Fruit fly (Drosophila melanogaster): Measurements from ENCODE around the gene RhoGEF3.

The RhoGEF3 gene

dm6 chr3L:263500-264377 lies 13.5 kb upstream of the RhoGEF3 start (continued):
- TF ChIP-seq amos (GFP tag; IDR thresholded peaks at IDR 0.05; ENCODE audit: partially characterized antibody) (peak; percentile 5; the same call in 1 of the 2 replicates), CG31365 (tag; optimal IDR thresholded peaks at IDR 0.05) (no peak), CoRest (tag; optimal IDR thresholded peaks at IDR 0.05) (no peak), CG6791 (GFP tag; IDR thresholded peaks at IDR 0.05; ENCODE audit: partially characterized antibody) (no peak), CG17359 (tag; optimal IDR thresholded peaks at IDR 0.05) (no peak), Myb (GFP tag; optimal IDR thresholded peaks at IDR 0.05) (no peak), NC2α (GFP tag; optimal IDR thresholded peaks at IDR 0.05) (no peak), CG18262 (tag; optimal IDR thresholded peaks at IDR 0.05) (no peak), CG14667 (GFP tag; IDR thresholded peaks at IDR 0.05) (no peak), CG14050 (GFP tag; IDR thresholded peaks at IDR 0.05) (no peak), CG11093 (GFP tag; IDR thresholded peaks at IDR 0.05) (no peak), CG34224 (GFP tag; IDR thresholded peaks at IDR 0.05; ENCODE audit: partially characterized antibody) (no peak), CG17829 (tag; optimal IDR thresholded peaks at IDR 0.05) (no peak), jumu (GFP tag; optimal IDR thresholded peaks at IDR 0.05) (no peak), CG8478 (optimal IDR thresholded peaks at IDR 0.05) (peak; percentile 76), NFAT (GFP tag; IDR thresholded peaks at IDR 0.05) (no peak; the same call in 1 of the 2 replicates), CG32772 (GFP tag; IDR thresholded peaks at IDR 0.05) (no peak), CG2199 (GFP tag; IDR thresholded peaks at IDR 0.05) (0 out of 3 replicates have a peak, but pooled peaks have one; percentile 30), Ets97D (GFP tag; optimal IDR thresholded peaks at IDR 0.05) (no peak), Atf6 (GFP tag; IDR thresholded peaks at IDR 0.05) (no peak), tup (GFP tag; optimal IDR thresholded peaks at IDR 0.05) (no peak), CG43689 (GFP tag; IDR thresholded peaks at IDR 0.05) (no peak), Hr78 (GFP tag; optimal IDR thresholded peaks at IDR 0.05) (no peak), gce (GFP tag; IDR thresholded peaks at IDR 0.05) (0 out of 3 replicates have a peak, but pooled peaks have one; percentile 42), Awh (GFP tag; IDR thresholded peaks at IDR 0.05) (no peak), CG6854 (GFP tag; optimal IDR thresholded peaks at IDR 0.05) (no peak), oc (tag; optimal IDR thresholded peaks at IDR 0.05) (no peak), Max (GFP tag; optimal IDR thresholded peaks at IDR 0.05) (no peak), en (GFP tag; optimal IDR thresholded peaks at IDR 0.05) (no peak), eyg (GFP tag; optimal IDR thresholded peaks at IDR 0.05) (no peak), Rfx (GFP tag; IDR thresholded peaks at IDR 0.05) (no peak), ci (GFP tag; IDR thresholded peaks at IDR 0.05) (peak; percentile 41; the same call in 2 of the 3 replicates), Pdp1 (GFP tag; optimal IDR thresholded peaks at IDR 0.05) (no peak), Dref (GFP tag; IDR thresholded peaks at IDR 0.05) (peak; percentile 42; the same call in 1 of the 2 replicates), CG10267 (tag; optimal IDR thresholded peaks at IDR 0.05) (no peak), crol (GFP tag; IDR thresholded peaks at IDR 0.05) (peak; percentile 71), HHEX (GFP tag; optimal IDR thresholded peaks at IDR 0.05) (no peak), Hand (GFP tag; optimal IDR thresholded peaks at IDR 0.05) (peak; percentile 52), sens-2 (GFP tag; IDR thresholded peaks at IDR 0.05) (no peak), CG34422 (GFP tag; IDR thresholded peaks at IDR 0.05) (peak; percentile 63; the same call in 2 of the 3 replicates), CG3407 (GFP tag; optimal IDR thresholded peaks at IDR 0.05) (no peak), Ssrp (tag; optimal IDR thresholded peaks at IDR 0.05) (no peak), CG4328 (GFP tag; optimal IDR thresholded peaks at IDR 0.05) (no peak), CG2712 (tag; optimal IDR thresholded peaks at IDR 0.05) (no peak), sima (GFP tag; optimal IDR thresholded peaks at IDR 0.05) (no peak), lov (optimal IDR thresholded peaks at IDR 0.05) (no peak), lov (GFP tag; IDR thresholded peaks at IDR 0.05) (no peak), Ptx1 (GFP tag; IDR thresholded peaks at IDR 0.05) (no peak), Bteb2 (GFP tag; optimal IDR thresholded peaks at IDR 0.05) (no peak), CG11398 (GFP tag; optimal IDR thresholded peaks at IDR 0.05) (peak; percentile 19)

Data from whole organism, embryonic.